Fruit fly (Drosophila melanogaster) whole organism, embryonic: Measurements from ENCODE around the gene CG1999.

Source experiments
- Atf3 ChIP-seq: fragments of 200-800 bp; sonication (Bioruptor generic); optimal IDR thresholded peaks from 3 replicates; lab custom pipeline; 2016; ENCODE audit warnings: missing biosample characterization, missing genetic modification characterization
- Atf6 ChIP-seq: fragments of 200-800 bp; sonication (Bioruptor generic); IDR thresholded peaks from 2 replicates; pipeline ENCODE4 v1.3.6; 2022; ENCODE audit warnings: missing biosample characterization, missing genetic modification characterization
- CG10321 ChIP-seq: fragments of 200-800 bp; sonication (Bioruptor generic); IDR thresholded peaks from 2 replicates; pipeline ENCODE4 v1.3.6; 2022; ENCODE audit warnings: missing biosample characterization, missing genetic modification characterization
- CG10366 ChIP-seq: fragments of 200-800 bp; sonication (Bioruptor generic); IDR thresholded peaks from 2 replicates; pipeline ENCODE4 v1.3.6; 2022; ENCODE audit warnings: missing biosample characterization, missing genetic modification characterization
- CG11456 ChIP-seq: fragments of 200-800 bp; sonication (Bioruptor generic); IDR thresholded peaks from 3 replicates; pipeline ENCODE4 v1.3.6; 2022; ENCODE audit warnings: missing biosample characterization, missing genetic modification characterization
- CG12236 ChIP-seq: fragments of 200-800 bp; sonication (Bioruptor generic); optimal IDR thresholded peaks from 2 replicates; lab custom pipeline; 2016; ENCODE audit warnings: missing biosample characterization, missing genetic modification characterization
- CG1233 ChIP-seq: fragments of 200-800 bp; sonication (Bioruptor generic); optimal IDR thresholded peaks from 4 replicates; lab custom pipeline; 2018; ENCODE audit warnings: missing biosample characterization, mild to moderate bottlenecking, missing genetic modification characterization
- CG12659 ChIP-seq: fragments of 200-800 bp; sonication (Bioruptor generic); optimal IDR thresholded peaks from 3 replicates; lab custom pipeline; 2017; ENCODE audit warnings: mild to moderate bottlenecking, missing biosample characterization, missing genetic modification reagents, missing genetic modification characterization
- CG13123 ChIP-seq: fragments of 200-800 bp; sonication (Bioruptor generic); optimal IDR thresholded peaks from 2 replicates; lab custom pipeline; 2016; ENCODE audit warnings: missing biosample characterization, missing genetic modification characterization
- CG13624 ChIP-seq: fragments of 200-800 bp; sonication (Bioruptor generic); optimal IDR thresholded peaks from 2 replicates; lab custom pipeline; 2016; ENCODE audit warnings: missing biosample characterization, missing genetic modification characterization
- CG1529 ChIP-seq: fragments of 200-800 bp; sonication (Bioruptor generic); optimal IDR thresholded peaks from 3 replicates; lab custom pipeline; 2018; ENCODE audit warnings: missing biosample characterization, missing genetic modification characterization
- CG17612 ChIP-seq: fragments of 200-800 bp; sonication (Bioruptor generic); IDR thresholded peaks from 2 replicates; pipeline ENCODE4 v1.3.6; 2022; ENCODE audit warnings: missing biosample characterization, missing genetic modification characterization
- CG17829 ChIP-seq: fragments of 200-800 bp; optimal IDR thresholded peaks from 2 replicates; lab custom pipeline; 2019; ENCODE audit warnings: missing biosample characterization, mild to moderate bottlenecking, missing genetic modification characterization, moderate library complexity
- CG2199 ChIP-seq: fragments of 200-800 bp; sonication (Bioruptor generic); IDR thresholded peaks from 3 replicates; pipeline ENCODE4 v1.3.6; 2022; ENCODE audit warnings: missing biosample characterization, missing genetic modification characterization
- CG2889 ChIP-seq: fragments of 200-800 bp; sonication (Bioruptor generic); IDR thresholded peaks from 3 replicates; pipeline ENCODE4 v1.3.6; 2022; ENCODE audit warnings: missing biosample characterization, missing genetic modification characterization
- CG31441 ChIP-seq: fragments of 200-800 bp; sonication (Bioruptor generic); IDR thresholded peaks from 2 replicates; pipeline ENCODE4 v1.3.6; 2022; ENCODE audit warnings: missing biosample characterization, missing genetic modification characterization
- CG32767 ChIP-seq: fragments of 200-800 bp; sonication (Bioruptor generic); IDR thresholded peaks from 2 replicates; pipeline ENCODE4 v1.3.6; 2022; ENCODE audit warnings: missing biosample characterization, missing genetic modification characterization
- CG4328 ChIP-seq: fragments of 200-800 bp; sonication (Bioruptor generic); optimal IDR thresholded peaks from 3 replicates; lab custom pipeline; 2017; ENCODE audit warnings: missing biosample characterization, missing genetic modification reagents, missing genetic modification characterization
- CG4360 ChIP-seq: fragments of 200-800 bp; sonication (Bioruptor generic); IDR thresholded peaks from 2 replicates; pipeline ENCODE4 v1.3.6; 2022; ENCODE audit warnings: missing biosample characterization, missing genetic modification characterization
- CG43689 ChIP-seq: fragments of 200-800 bp; sonication (Bioruptor generic); IDR thresholded peaks from 2 replicates; pipeline ENCODE4 v1.3.6; 2022; ENCODE audit warnings: missing biosample characterization, missing genetic modification characterization
- CG9609 ChIP-seq: fragments of 200-800 bp; sonication (Bioruptor generic); optimal IDR thresholded peaks from 3 replicates; lab custom pipeline; 2016; ENCODE audit warnings: missing biosample characterization, missing genetic modification characterization
- D19A ChIP-seq: fragments of 200-800 bp; optimal IDR thresholded peaks from 3 replicates; lab custom pipeline; 2019; ENCODE audit warnings: missing biosample characterization, mild to moderate bottlenecking, missing genetic modification characterization, moderate library complexity
- D19B ChIP-seq: fragments of 200-800 bp; sonication (Bioruptor generic); optimal IDR thresholded peaks from 2 replicates; lab custom pipeline; 2017; ENCODE audit warnings: missing biosample characterization, mild to moderate bottlenecking, missing genetic modification characterization
- Deaf1 ChIP-seq: fragments of 200-800 bp; optimal IDR thresholded peaks from 3 replicates; lab custom pipeline; 2019; ENCODE audit warnings: missing biosample characterization, mild to moderate bottlenecking, missing genetic modification characterization, moderate library complexity
- Eip74EF ChIP-seq, 2 experiments: fragments of 200-800 bp in 1 of 2; fragments of >200 bp in 1 of 2; sonication (Bioruptor generic) in 1 of 2; optimal IDR thresholded peaks; 2 replicates each; lab custom pipeline; 2017 to 2019; ENCODE audit warnings: missing biosample characterization in 2 of 2, missing genetic modification characterization in 2 of 2, mild to moderate bottlenecking in 1 of 2, moderate library complexity in 1 of 2
- HmgZ ChIP-seq: fragments of 200-800 bp; sonication (Bioruptor generic); optimal IDR thresholded peaks from 2 replicates; lab custom pipeline; 2018; ENCODE audit warnings: missing biosample characterization, mild to moderate bottlenecking, missing genetic modification characterization
- Hr51 ChIP-seq, 2 experiments: fragments of 200-800 bp; sonication (Bioruptor generic); optimal IDR thresholded peaks; 2 replicates in 1 of 2; 3 replicates in 1 of 2; lab custom pipeline; 2016 to 2018; ENCODE audit warnings: missing biosample characterization in 2 of 2, missing genetic modification characterization in 2 of 2, mild to moderate bottlenecking in 1 of 2, moderate library complexity in 1 of 2
- Mrtf ChIP-seq: fragments of 200-800 bp; sonication (Bioruptor generic); IDR thresholded peaks from 3 replicates; pipeline ENCODE4 v1.3.6; 2022; ENCODE audit warnings: missing biosample characterization, missing genetic modification characterization
- Optix ChIP-seq: fragments of 200-800 bp; sonication (Bioruptor generic); IDR thresholded peaks from 3 replicates; pipeline ENCODE4 v1.3.6; 2022; ENCODE audit warnings: missing biosample characterization, missing genetic modification characterization
- PHDP ChIP-seq: fragments of 200-800 bp; sonication (Bioruptor generic); optimal IDR thresholded peaks from 3 replicates; lab custom pipeline; 2018; ENCODE audit warnings: missing biosample characterization, mild to moderate bottlenecking, missing genetic modification characterization, moderate library complexity
- Poxn ChIP-seq: fragments of 200-800 bp; sonication (Bioruptor generic); IDR thresholded peaks from 2 replicates; pipeline ENCODE4 v1.3.6; 2022; ENCODE audit warnings: missing biosample characterization, missing genetic modification characterization
- Ptx1 ChIP-seq: fragments of 200-800 bp; sonication (Bioruptor generic); IDR thresholded peaks from 2 replicates; pipeline ENCODE4 v1.3.6; 2022; ENCODE audit warnings: missing biosample characterization, missing genetic modification characterization
- bcd ChIP-seq: fragments of 200-800 bp; sonication (Bioruptor generic); optimal IDR thresholded peaks from 2 replicates; lab custom pipeline; 2017; ENCODE audit warnings: missing biosample characterization, mild to moderate bottlenecking, missing genetic modification characterization
- cg ChIP-seq: fragments of 200-800 bp; sonication (Bioruptor generic); optimal IDR thresholded peaks from 3 replicates; lab custom pipeline; 2019; ENCODE audit warnings: missing biosample characterization, mild to moderate bottlenecking, missing genetic modification characterization, moderate library complexity
- croc ChIP-seq: fragments of 200-800 bp; sonication (Bioruptor generic); conservative IDR thresholded peaks from 3 replicates; pipeline ENCODE4 v1.3.6; 2022; ENCODE audit warnings: missing biosample characterization, missing genetic modification characterization
- dan ChIP-seq: fragments of 200-800 bp; sonication (Bioruptor generic); IDR thresholded peaks from 2 replicates; pipeline ENCODE4 v1.3.6; 2022; ENCODE audit warnings: missing biosample characterization, missing genetic modification characterization
- dati ChIP-seq: fragments of 200-800 bp; sonication (Bioruptor generic); IDR thresholded peaks from 2 replicates; pipeline ENCODE4 v1.3.6; 2022; ENCODE audit warnings: missing biosample characterization, missing genetic modification characterization
- dmrt99B ChIP-seq: fragments of 200-800 bp; sonication (Bioruptor generic); optimal IDR thresholded peaks from 2 replicates; lab custom pipeline; 2018; ENCODE audit warnings: missing biosample characterization, mild to moderate bottlenecking, missing genetic modification characterization, moderate library complexity
- en ChIP-seq: fragments of 200-800 bp; sonication (Bioruptor generic); optimal IDR thresholded peaks from 2 replicates; lab custom pipeline; 2016; ENCODE audit warnings: missing biosample characterization, missing genetic modification characterization
- fd102C ChIP-seq: fragments of 200-800 bp; sonication (Bioruptor generic); optimal IDR thresholded peaks from 2 replicates; lab custom pipeline; 2018; ENCODE audit warnings: missing biosample characterization, mild to moderate bottlenecking, missing genetic modification characterization, moderate library complexity
- fru ChIP-seq: fragments of >200 bp; optimal IDR thresholded peaks from 2 replicates; lab custom pipeline; 2017
- gro ChIP-seq: fragments of 200-800 bp; sonication (Bioruptor generic); optimal IDR thresholded peaks from 2 replicates; lab custom pipeline; 2016; ENCODE audit warnings: missing biosample characterization, missing genetic modification characterization
- gt ChIP-seq: fragments of 200-800 bp; sonication (Bioruptor generic); IDR thresholded peaks from 2 replicates; pipeline ENCODE4 v1.3.6; 2022; ENCODE audit warnings: missing biosample characterization, missing genetic modification characterization
- klu ChIP-seq: fragments of 200-800 bp; sonication (Bioruptor generic); IDR thresholded peaks from 2 replicates; pipeline ENCODE4 v1.3.6; 2022; ENCODE audit warnings: missing biosample characterization, missing genetic modification characterization
- org-1 ChIP-seq: fragments of 200-800 bp; sonication (Bioruptor generic); optimal IDR thresholded peaks from 2 replicates; lab custom pipeline; 2017; ENCODE audit warnings: missing biosample characterization, missing genetic modification characterization
- psq ChIP-seq: fragments of 200-800 bp; sonication (Bioruptor generic); optimal IDR thresholded peaks from 2 replicates; lab custom pipeline; 2017; ENCODE audit warnings: missing biosample characterization, missing genetic modification characterization
- shn ChIP-seq: fragments of 200-800 bp; sonication (Bioruptor generic); optimal IDR thresholded peaks from 3 replicates; lab custom pipeline; 2016; ENCODE audit warnings: missing biosample characterization, missing genetic modification characterization
- sim ChIP-seq: fragments of 200-800 bp; sonication (Bioruptor generic); IDR thresholded peaks from 2 replicates; pipeline ENCODE4 v1.3.6; 2022; ENCODE audit warnings: missing biosample characterization, missing genetic modification characterization
- sima ChIP-seq: fragments of 200-800 bp; sonication (Bioruptor generic); optimal IDR thresholded peaks from 2 replicates; lab custom pipeline; 2016; ENCODE audit warnings: missing biosample characterization, missing genetic modification characterization
- stc ChIP-seq: fragments of 200-800 bp; sonication (Bioruptor generic); IDR thresholded peaks from 2 replicates; pipeline ENCODE4 v1.3.6; 2022; ENCODE audit warnings: missing biosample characterization, missing genetic modification characterization
- stwl ChIP-seq: fragments of 200-800 bp; sonication (Bioruptor generic); optimal IDR thresholded peaks from 3 replicates; lab custom pipeline; 2018; ENCODE audit warnings: missing biosample characterization, mild to moderate bottlenecking, missing genetic modification characterization, moderate library complexity
- zen ChIP-seq: fragments of 200-800 bp; sonication (Bioruptor generic); optimal IDR thresholded peaks from 3 replicates; lab custom pipeline; 2018; ENCODE audit warnings: missing biosample characterization, mild to moderate bottlenecking, missing genetic modification characterization, moderate library complexity
- zfh1 ChIP-seq: fragments of 200-800 bp; sonication (Bioruptor generic); IDR thresholded peaks from 3 replicates; pipeline ENCODE4 v1.3.6; 2022; ENCODE audit warnings: missing biosample characterization, missing genetic modification characterization

Gene CG1999

dm6 chrX:7335524-7335991 is 23.0 kb upstream of the CG1999 start (continued):
- TF ChIP-seq CG4360 (GFP tag; lab: Robert Waterston, UW) (no peak), dati (GFP tag; lab: Robert Waterston, UW) (no peak), CG13624 (GFP tag; lab: Kevin White, UChicago) (no peak), CG2199 (GFP tag; lab: Robert Waterston, UW) (no peak), CG12236 (GFP tag; lab: Kevin White, UChicago) (no peak), cg (no peak), fru (lab: Kevin White, UChicago) (no peak), CG11456 (no peak), zen (tag; lab: Kevin White, UChicago) (no peak), Atf3 (no peak), zfh1 (GFP tag; lab: Robert Waterston, UW) (no peak; the same call in 2 of the 3 replicates), D19A (tag; lab: Kevin White, UChicago) (peak; percentile 51), Atf6 (GFP tag; lab: Robert Waterston, UW) (no peak), Optix (GFP tag; lab: Robert Waterston, UW) (no peak), CG32767 (GFP tag; lab: Robert Waterston, UW) (no peak), fd102C (GFP tag; lab: Kevin White, UChicago) (no peak), stc (GFP tag; lab: Robert Waterston, UW) (no peak), CG12659 (no peak), CG4328 (no peak), stwl (tag; lab: Kevin White, UChicago) (no peak), CG9609 (GFP tag; lab: Kevin White, UChicago) (no peak), sim (GFP tag; lab: Robert Waterston, UW) (no peak), HmgZ (no peak), CG10321 (GFP tag; lab: Robert Waterston, UW) (no peak), CG2889 (GFP tag; lab: Robert Waterston, UW) (no peak), Deaf1 (tag; lab: Kevin White, UChicago) (no peak), PHDP (tag; lab: Kevin White, UChicago) (peak; percentile 61), klu (GFP tag; lab: Robert Waterston, UW) (no peak), croc (GFP tag; lab: Robert Waterston, UW) (peak; percentile 49; the same call in 1 of the 3 replicates), CG1233 (GFP tag; lab: Kevin White, UChicago) (no peak), en (GFP tag; lab: Kevin White, UChicago) (no peak), Mrtf (GFP tag; lab: Robert Waterston, UW) (no peak), Ptx1 (GFP tag; lab: Robert Waterston, UW) (peak; percentile 11; the same call in 1 of the 2 replicates), gt (no peak), CG43689 (GFP tag; lab: Robert Waterston, UW) (no peak), D19B (GFP tag; lab: Kevin White, UChicago) (no peak), dan (GFP tag; lab: Robert Waterston, UW) (no peak), Eip74EF (GFP tag; optimal IDR thresholded peaks at IDR 0.05; lab: Kevin White, UChicago) (peak in 1 of 2 experiments; percentile 29), CG17829 (tag; lab: Kevin White, UChicago) (peak; percentile 59), shn (no peak), CG13123 (GFP tag; lab: Kevin White, UChicago) (no peak), bcd (GFP tag; lab: Kevin White, UChicago) (no peak), CG10366 (GFP tag; lab: Robert Waterston, UW) (no peak), CG31441 (no peak; the same call in 1 of the 2 replicates), Hr51 (GFP tag; optimal IDR thresholded peaks at IDR 0.05; lab: Kevin White, UChicago) (peak in 1 of 2 experiments; percentile 57), sima (GFP tag; lab: Kevin White, UChicago) (no peak), gro (GFP tag; lab: Kevin White, UChicago) (no peak), CG1529 (GFP tag; lab: Kevin White, UChicago) (no peak), dmrt99B (tag; lab: Kevin White, UChicago) (peak; percentile 56), Poxn (GFP tag; lab: Robert Waterston, UW) (no peak), CG17612 (GFP tag; lab: Robert Waterston, UW) (no peak), psq (GFP tag; lab: Kevin White, UChicago) (no peak), org-1 (no peak)
